Worm (Caenorhabditis elegans) whole organism, late embryonic: ENCODE data around the gene C28H8.3.

Experiments used
- C08G9.2 ChIP-seq: sonication (generic microtip); optimal IDR thresholded peaks from 2 replicates; lab custom pipeline; 2016; ENCODE audit warnings: mild to moderate bottlenecking, missing genetic modification characterization, moderate library complexity, missing compliant biosample characterization
- K02D7.2 ChIP-seq: sonication (generic microtip); optimal IDR thresholded peaks from 2 replicates; lab custom pipeline; 2017; ENCODE audit warnings: mild to moderate bottlenecking, missing genetic modification characterization, missing compliant biosample characterization
- Y22D7AL.16 ChIP-seq: sonication (generic microtip); optimal IDR thresholded peaks from 2 replicates; lab custom pipeline; 2016; ENCODE audit warnings: missing genetic modification characterization, missing compliant biosample characterization
- ama-1 ChIP-seq: fragments of 150-350 bp; optimal IDR thresholded peaks from 2 replicates; lab custom pipeline; 2014
- ceh-14 ChIP-seq: sonication (generic microtip); optimal IDR thresholded peaks from 2 replicates; lab custom pipeline; 2016; ENCODE audit warnings: missing genotype, missing genetic modification characterization, missing compliant biosample characterization
- ceh-18 ChIP-seq: sonication (generic microtip); optimal IDR thresholded peaks from 2 replicates; lab custom pipeline; 2016; ENCODE audit warnings: missing genetic modification characterization, missing compliant biosample characterization
- ceh-2 ChIP-seq: sonication (generic microtip); optimal IDR thresholded peaks from 2 replicates; lab custom pipeline; 2016; ENCODE audit warnings: missing genotype, missing genetic modification characterization, missing compliant biosample characterization
- ceh-22 ChIP-seq: sonication (generic microtip); optimal IDR thresholded peaks from 2 replicates; lab custom pipeline; 2017; ENCODE audit warnings: missing biosample characterization, missing genetic modification characterization
- ceh-24 ChIP-seq: sonication (generic microtip); optimal IDR thresholded peaks from 2 replicates; lab custom pipeline; 2016; ENCODE audit warnings: mild to moderate bottlenecking, missing genetic modification characterization, missing compliant biosample characterization
- ceh-31 ChIP-seq: sonication (generic microtip); optimal IDR thresholded peaks from 2 replicates; lab custom pipeline; 2016; ENCODE audit warnings: missing genetic modification characterization, missing compliant biosample characterization
- ceh-34 ChIP-seq: sonication (generic microtip); optimal IDR thresholded peaks from 2 replicates; lab custom pipeline; 2016; ENCODE audit warnings: mild to moderate bottlenecking, missing genetic modification characterization, missing compliant biosample characterization
- ceh-48 ChIP-seq: sonication (generic microtip); optimal IDR thresholded peaks from 2 replicates; lab custom pipeline; 2016; ENCODE audit warnings: missing genetic modification characterization, inconsistent platforms, missing compliant biosample characterization
- ceh-6 ChIP-seq: fragments of 200-800 bp; sonication (Bioruptor generic); optimal IDR thresholded peaks from 2 replicates; lab custom pipeline; 2018; ENCODE audit warnings: mild to moderate bottlenecking, missing genetic modification characterization, missing compliant biosample characterization
- dve-1 ChIP-seq: sonication (generic microtip); optimal IDR thresholded peaks from 2 replicates; lab custom pipeline; 2017; ENCODE audit warnings: antibody characterized with exemption, mild to moderate bottlenecking, missing genetic modification characterization, missing compliant biosample characterization
- elt-2 ChIP-seq: sonication (generic microtip); optimal IDR thresholded peaks from 2 replicates; lab custom pipeline; 2016; ENCODE audit warnings: missing genetic modification reagents, missing genetic modification characterization, missing compliant biosample characterization
- fax-1 ChIP-seq: sonication (generic microtip); optimal IDR thresholded peaks from 2 replicates; lab custom pipeline; 2016; ENCODE audit warnings: missing genotype, missing genetic modification characterization, missing compliant biosample characterization
- gmeb-2 ChIP-seq: sonication (generic microtip); optimal IDR thresholded peaks from 2 replicates; lab custom pipeline; 2016; ENCODE audit warnings: missing genetic modification characterization, inconsistent platforms, missing compliant biosample characterization
- hlh-13 ChIP-seq: fragments of 200-800 bp; sonication (Bioruptor generic); optimal IDR thresholded peaks from 2 replicates; lab custom pipeline; 2018; ENCODE audit warnings: mild to moderate bottlenecking, missing genetic modification characterization, missing compliant biosample characterization
- hlh-8 ChIP-seq: sonication (generic microtip); optimal IDR thresholded peaks from 2 replicates; lab custom pipeline; 2016; ENCODE audit warnings: missing genotype, missing genetic modification characterization, missing compliant biosample characterization
- lin-11 ChIP-seq: fragments of 200-800 bp; sonication (Bioruptor generic); optimal IDR thresholded peaks from 2 replicates; lab custom pipeline; 2018; ENCODE audit warnings: mild to moderate bottlenecking, missing genetic modification characterization, missing compliant biosample characterization
- madf-2 ChIP-seq: sonication (generic microtip); optimal IDR thresholded peaks from 2 replicates; lab custom pipeline; 2017; ENCODE audit warnings: missing genetic modification characterization, missing compliant biosample characterization
- mec-3 ChIP-seq: sonication (generic microtip); optimal IDR thresholded peaks from 2 replicates; lab custom pipeline; 2016; ENCODE audit warnings: borderline replicate concordance, missing genetic modification characterization, missing compliant biosample characterization
- odd-2 ChIP-seq: sonication (generic microtip); optimal IDR thresholded peaks from 2 replicates; lab custom pipeline; 2017; ENCODE audit warnings: antibody characterized with exemption, mild to moderate bottlenecking, missing genetic modification characterization, missing compliant biosample characterization
- pat-9 ChIP-seq: fragments of 200-800 bp; sonication (Bioruptor generic); optimal IDR thresholded peaks from 2 replicates; lab custom pipeline; 2018; ENCODE audit warnings: mild to moderate bottlenecking, missing genetic modification characterization, moderate library complexity, missing compliant biosample characterization
- pax-1 ChIP-seq: fragments of 150-350 bp; optimal IDR thresholded peaks from 2 replicates; lab custom pipeline; 2014; ENCODE audit warnings: missing biosample characterization, missing genetic modification characterization
- pqm-1 ChIP-seq: sonication (generic microtip); optimal IDR thresholded peaks from 2 replicates; lab custom pipeline; 2016; ENCODE audit warnings: missing genetic modification characterization, missing compliant biosample characterization
- ref-2 ChIP-seq: sonication (generic microtip); optimal IDR thresholded peaks from 2 replicates; lab custom pipeline; 2016; ENCODE audit warnings: missing genetic modification characterization, missing compliant biosample characterization
- rnt-1 ChIP-seq: sonication (generic microtip); optimal IDR thresholded peaks from 2 replicates; lab custom pipeline; 2016; ENCODE audit warnings: missing genetic modification characterization, missing compliant biosample characterization
- syd-9 ChIP-seq: sonication (generic microtip); optimal IDR thresholded peaks from 2 replicates; lab custom pipeline; 2016; ENCODE audit warnings: mild to moderate bottlenecking, missing genetic modification characterization, moderate library complexity, missing compliant biosample characterization
- tbx-2 ChIP-seq: sonication (generic microtip); optimal IDR thresholded peaks from 2 replicates; lab custom pipeline; 2016; ENCODE audit warnings: missing genetic modification characterization, missing compliant biosample characterization
- unc-3 ChIP-seq, 2 experiments: fragments of 200-800 bp in 1 of 2; sonication (Bioruptor generic) in 1 of 2; sonication (generic microtip) in 1 of 2; conservative IDR thresholded peaks in 1 of 2; optimal IDR thresholded peaks in 1 of 2; 2 replicates each; pipeline versions ENCODE4 v1.3.6 to Lab custom; 2016 to 2022; ENCODE audit warnings: missing compliant biosample characterization in 2 of 2, missing genetic modification characterization in 2 of 2, missing genetic modification reagents in 1 of 2
- zip-5 ChIP-seq: sonication (generic microtip); optimal IDR thresholded peaks from 2 replicates; lab custom pipeline; 2016; ENCODE audit warnings: missing genetic modification characterization, missing compliant biosample characterization
- ztf-16 ChIP-seq: sonication (generic microtip); optimal IDR thresholded peaks from 2 replicates; lab custom pipeline; 2017; ENCODE audit warnings: missing genetic modification characterization, missing compliant biosample characterization

Gene C28H8.3

DNA sequence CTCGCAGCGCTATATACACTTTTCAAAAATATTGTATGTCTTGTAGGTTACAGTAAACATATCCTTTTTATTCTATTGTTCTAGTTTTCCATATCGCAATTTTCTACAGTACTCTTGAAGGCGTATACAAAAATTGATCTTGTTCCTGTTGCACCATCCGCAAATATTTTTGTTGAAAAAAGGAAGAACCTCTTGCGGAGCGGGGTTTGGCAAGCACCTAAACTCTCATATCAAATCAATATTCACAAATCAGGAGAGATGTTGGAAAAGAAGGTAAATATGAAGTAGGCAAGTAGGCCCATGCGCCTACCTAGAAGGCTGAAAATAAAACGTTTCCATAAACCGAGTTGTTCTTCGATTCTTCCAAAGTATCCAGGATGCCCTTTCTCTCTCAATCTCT is 24.5 kb upstream of the C28H8.3 start, which contains the start of gene C28H8.5:
TSS of gene C28H8.5 (plus strand) at position 301 of the 400 bp plus-strand sequence.
- TF ChIP-seq Y22D7AL.16 (no peak), ceh-2 (tag; lab: Kevin White, UChicago) (no peak), pat-9 (tag; lab: Kevin White, UChicago) (no peak), ama-1 (no peak), rnt-1 (tag; lab: Kevin White, UChicago) (no peak), ceh-22 (tag; lab: Kevin White, UChicago) (no peak), pqm-1 (no peak), gmeb-2 (tag; lab: Kevin White, UChicago) (no peak), elt-2 (tag; lab: Kevin White, UChicago) (no peak), ceh-48 (tag; lab: Kevin White, UChicago) (no peak), ceh-31 (tag; lab: Kevin White, UChicago) (no peak), mec-3 (no peak), ceh-24 (tag; lab: Kevin White, UChicago) (no peak), ceh-14 (no peak)

DNA sequence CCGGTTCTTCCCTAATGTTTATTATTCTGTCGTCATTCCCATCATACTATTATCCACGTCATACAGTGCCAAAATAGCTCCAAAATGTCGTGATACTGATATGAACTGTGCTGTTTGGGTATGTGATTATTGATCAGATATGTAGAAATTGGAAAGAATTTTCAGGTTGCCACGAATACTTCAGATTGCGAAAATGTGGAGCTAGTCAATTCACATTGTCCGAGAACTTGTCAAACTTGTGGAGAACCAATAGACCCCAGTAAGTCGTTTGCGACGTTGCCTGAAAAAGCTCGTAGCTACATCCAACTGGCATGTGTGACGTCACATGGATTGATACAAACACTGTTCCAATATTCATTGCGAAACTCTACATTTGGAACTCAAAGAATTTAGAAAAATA is 24.0 kb upstream of the C28H8.3 start:
- TF ChIP-seq dve-1 (tag; lab: Kevin White, UChicago) (no peak), Y22D7AL.16 (no peak)

DNA sequence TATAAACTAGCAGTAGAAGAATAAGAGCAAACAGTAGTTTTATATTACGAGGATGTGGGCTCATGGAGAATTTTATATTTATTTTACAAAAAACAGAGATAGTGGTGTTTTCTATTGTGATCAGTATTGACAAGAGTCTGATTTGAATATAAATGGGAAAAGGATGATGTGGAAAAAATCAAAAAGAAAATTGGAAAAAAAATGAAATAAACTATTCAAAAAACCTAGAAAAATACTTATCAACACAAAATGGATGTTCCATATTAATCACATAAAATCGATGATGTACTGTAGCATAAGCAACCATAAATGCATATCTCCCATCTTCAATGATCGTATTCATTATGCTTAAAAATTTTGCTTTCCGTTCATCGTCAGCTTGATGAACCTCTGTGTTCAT is 21.6 kb upstream of the C28H8.3 start, which contains the start of gene C28H8.7:
TSS of gene C28H8.7 (minus strand) at position 101 of the 400 bp plus-strand sequence.
- TF ChIP-seq hlh-8 (tag; lab: Kevin White, UChicago) (no peak), ceh-31 (tag; lab: Kevin White, UChicago) (no peak), mec-3 (no peak), ama-1 (no peak), hlh-13 (GFP tag; lab: Kevin White, UChicago) (no peak)

DNA sequence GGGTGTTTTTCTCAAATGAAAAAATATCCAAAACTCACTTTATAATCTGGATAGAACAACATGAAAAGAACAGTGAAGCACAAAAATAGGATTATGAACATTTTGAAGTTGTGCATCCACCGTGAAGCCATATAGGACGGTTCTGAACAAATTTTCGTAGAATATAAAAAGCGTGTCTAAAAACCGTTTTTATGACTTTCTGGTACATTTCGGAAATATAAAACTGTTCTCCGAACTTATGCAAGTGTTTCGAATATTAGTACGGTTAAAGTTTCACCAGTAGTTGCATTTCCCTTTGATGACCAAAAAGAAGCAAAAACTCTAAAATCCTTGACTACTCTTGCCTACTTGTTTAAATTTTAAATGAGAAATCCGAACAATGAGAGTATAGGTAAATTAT is 19.8 kb upstream of the C28H8.3 start, which contains the start of gene C28H8.8:
TSS of gene C28H8.8 (minus strand) at position 101 of the 400 bp plus-strand sequence.
- TF ChIP-seq tbx-2 (tag; lab: Kevin White, UChicago): no peak
- TF ChIP-seq C08G9.2 (tag; lab: Kevin White, UChicago): no peak

DNA sequence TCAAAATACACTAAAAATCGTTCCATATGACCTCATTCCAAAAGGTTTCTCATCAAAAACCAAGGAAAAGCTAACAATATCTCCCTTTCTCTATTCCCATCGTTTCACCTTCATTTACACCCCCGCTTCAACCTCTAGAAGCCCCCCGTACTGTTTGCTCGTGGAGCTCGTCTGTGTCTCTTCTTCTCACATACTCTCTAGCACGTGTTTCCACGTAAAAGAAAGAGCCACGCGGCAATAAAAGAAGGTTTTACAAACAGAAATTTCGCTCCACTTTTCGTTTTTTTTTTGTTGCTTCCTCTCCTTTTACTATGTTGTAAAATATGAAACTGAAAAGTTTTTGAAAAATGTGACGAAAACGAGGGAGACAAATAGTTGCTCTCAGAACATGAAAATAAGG is 15.6 kb upstream of the C28H8.3 start:
- TF ChIP-seq rnt-1 (tag; lab: Kevin White, UChicago) (no peak), ceh-18 (tag; lab: Kevin White, UChicago) (peak; percentile 15), syd-9 (tag; lab: Kevin White, UChicago) (no peak)

DNA sequence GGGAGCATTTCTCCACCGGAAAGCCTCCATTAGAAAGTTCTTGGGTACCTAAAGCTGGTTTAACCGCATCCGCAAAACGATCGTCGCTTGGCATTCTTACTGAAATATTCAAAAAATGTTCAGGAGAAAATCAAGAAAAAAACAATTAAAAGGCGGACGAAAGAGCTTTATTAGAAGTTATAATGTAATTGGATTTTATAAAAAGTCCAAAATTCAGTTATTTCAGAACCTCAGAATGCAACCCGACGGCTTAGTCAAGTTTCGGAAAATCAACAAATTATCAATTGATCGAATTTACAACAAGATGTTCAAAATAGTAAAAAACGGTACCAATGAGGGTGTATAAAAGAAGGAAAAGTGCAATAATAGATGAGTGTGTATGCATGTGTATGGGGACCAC is 12.6 kb upstream of the C28H8.3 start, which contains the start of gene pxl-1:
TSS of gene pxl-1 (minus strand) at position 101 of the 400 bp plus-strand sequence.
- TF ChIP-seq pax-1 (no peak), lin-11 (tag; lab: Kevin White, UChicago) (no peak), unc-3 (GFP tag; conservative IDR thresholded peaks at IDR 0.05; lab: Robert Waterston, UW) (no peak), unc-3 (tag; optimal IDR thresholded peaks at IDR 0.05; lab: Kevin White, UChicago) (no peak), madf-2 (tag; lab: Kevin White, UChicago) (no peak), ceh-34 (tag; lab: Kevin White, UChicago) (no peak), ceh-6 (no peak), ref-2 (tag; lab: Kevin White, UChicago) (no peak), ztf-16 (tag; lab: Kevin White, UChicago) (no peak), K02D7.2 (tag; lab: Kevin White, UChicago) (no peak), odd-2 (tag; lab: Kevin White, UChicago) (no peak), fax-1 (no peak), C08G9.2 (tag; lab: Kevin White, UChicago) (no peak), rnt-1 (tag; lab: Kevin White, UChicago) (no peak), pqm-1 (no peak), zip-5 (no peak)
